Fruit fly (Drosophila melanogaster) whole organism, embryonic: ENCODE data around the gene mat.
"Not testable (repeated sequence)": the region's sequence is repeated elsewhere in the genome, so short reads cannot be mapped to it uniquely, and the experiment has no call there.

Experiments
- Abd-B ChIP-seq: fragments of 200-800 bp; sonication (Bioruptor generic); optimal IDR thresholded peaks from 2 replicates; lab custom pipeline; 2018; ENCODE audit warnings: missing biosample characterization, mild to moderate bottlenecking, missing genetic modification characterization, moderate library complexity
- Bgb ChIP-seq: fragments of 200-800 bp; sonication (Bioruptor generic); IDR thresholded peaks from 2 replicates; pipeline ENCODE4 v1.3.6; 2022; ENCODE audit warnings: missing biosample characterization, missing genetic modification characterization; ENCODE audit not compliant: partially characterized antibody
- CG10274 ChIP-seq: fragments of 200-800 bp; sonication (Bioruptor generic); optimal IDR thresholded peaks from 3 replicates; lab custom pipeline; 2017; ENCODE audit warnings: missing biosample characterization, mild to moderate bottlenecking, missing genetic modification characterization
- CG10431 ChIP-seq: fragments of 200-800 bp; sonication (Bioruptor generic); optimal IDR thresholded peaks from 3 replicates; lab custom pipeline; 2018; ENCODE audit warnings: missing biosample characterization, mild to moderate bottlenecking, missing genetic modification characterization
- CG10979 ChIP-seq: fragments of 200-800 bp; sonication (Bioruptor generic); optimal IDR thresholded peaks from 2 replicates; lab custom pipeline; 2018; ENCODE audit warnings: missing biosample characterization, mild to moderate bottlenecking, missing genetic modification characterization, moderate library complexity
- CG11085 ChIP-seq: fragments of 200-800 bp; sonication (Bioruptor generic); IDR thresholded peaks from 2 replicates; pipeline ENCODE4 v1.3.6; 2022; ENCODE audit warnings: missing biosample characterization, missing genetic modification characterization
- CG11247 ChIP-seq: fragments of 200-800 bp; sonication (Bioruptor generic); IDR thresholded peaks from 2 replicates; pipeline ENCODE4 v1.3.6; 2022; ENCODE audit warnings: missing biosample characterization, missing genetic modification characterization
- CG11723 ChIP-seq: fragments of 200-800 bp; sonication (Bioruptor generic); optimal IDR thresholded peaks from 2 replicates; lab custom pipeline; 2017; ENCODE audit warnings: missing biosample characterization, mild to moderate bottlenecking, missing genetic modification characterization
- CG12155 ChIP-seq: fragments of 200-800 bp; sonication (Bioruptor generic); optimal IDR thresholded peaks from 3 replicates; lab custom pipeline; 2016; ENCODE audit warnings: missing biosample characterization, missing genetic modification characterization
- CG12659 ChIP-seq: fragments of 200-800 bp; sonication (Bioruptor generic); optimal IDR thresholded peaks from 3 replicates; lab custom pipeline; 2017; ENCODE audit warnings: mild to moderate bottlenecking, missing biosample characterization, missing genetic modification reagents, missing genetic modification characterization
- CG12744 ChIP-seq: fragments of 200-800 bp; sonication (Bioruptor generic); optimal IDR thresholded peaks from 2 replicates; lab custom pipeline; 2016; ENCODE audit warnings: missing biosample characterization, missing genetic modification characterization
- CG15514 ChIP-seq: fragments of 200-800 bp; sonication (Bioruptor generic); optimal IDR thresholded peaks from 3 replicates; lab custom pipeline; 2017; ENCODE audit warnings: missing biosample characterization, missing genetic modification characterization, mild to moderate bottlenecking, moderate library complexity, missing genetic modification reagents
- CG17359 ChIP-seq: fragments of 200-800 bp; sonication (Bioruptor generic); optimal IDR thresholded peaks from 3 replicates; lab custom pipeline; 2018; ENCODE audit warnings: missing biosample characterization, mild to moderate bottlenecking, missing genetic modification characterization, moderate library complexity
- CG30403 ChIP-seq: fragments of 200-800 bp; sonication (Bioruptor generic); optimal IDR thresholded peaks from 3 replicates; lab custom pipeline; 2016; ENCODE audit warnings: missing biosample characterization, missing genetic modification characterization
- CG3838 ChIP-seq: fragments of 200-800 bp; sonication (Bioruptor generic); optimal IDR thresholded peaks from 3 replicates; lab custom pipeline; 2016; ENCODE audit warnings: missing biosample characterization, missing genetic modification characterization
- CG4360 ChIP-seq: fragments of 200-800 bp; sonication (Bioruptor generic); IDR thresholded peaks from 2 replicates; pipeline ENCODE4 v1.3.6; 2022; ENCODE audit warnings: missing biosample characterization, missing genetic modification characterization
- CG6765 ChIP-seq: fragments of 200-800 bp; sonication (Bioruptor generic); optimal IDR thresholded peaks from 3 replicates; lab custom pipeline; 2017; ENCODE audit warnings: missing biosample characterization, mild to moderate bottlenecking, missing genetic modification characterization
- CG8089 ChIP-seq: fragments of 200-800 bp; sonication (Bioruptor generic); optimal IDR thresholded peaks from 3 replicates; lab custom pipeline; 2016; ENCODE audit warnings: missing biosample characterization, missing genetic modification characterization
- CTCF ChIP-seq: fragments of 200-800 bp; sonication (Bioruptor generic); optimal IDR thresholded peaks from 2 replicates; lab custom pipeline; 2017; ENCODE audit warnings: missing biosample characterization, mild to moderate bottlenecking, missing genetic modification characterization, moderate library complexity
- Doc2 ChIP-seq: fragments of 200-800 bp; sonication (Bioruptor generic); IDR thresholded peaks from 2 replicates; pipeline ENCODE4 v1.3.6; 2022; ENCODE audit warnings: missing biosample characterization, missing genetic modification characterization
- H2.0 ChIP-seq: fragments of 200-800 bp; sonication (Bioruptor generic); IDR thresholded peaks from 2 replicates; pipeline ENCODE4 v1.3.6; 2022; ENCODE audit warnings: missing biosample characterization, missing genetic modification characterization
- Nf-YB ChIP-seq: fragments of 200-800 bp; sonication (Bioruptor generic); optimal IDR thresholded peaks from 3 replicates; lab custom pipeline; 2019; ENCODE audit warnings: missing biosample characterization, mild to moderate bottlenecking, missing genetic modification characterization, moderate library complexity
- Poxn ChIP-seq: fragments of 200-800 bp; sonication (Bioruptor generic); IDR thresholded peaks from 2 replicates; pipeline ENCODE4 v1.3.6; 2022; ENCODE audit warnings: missing biosample characterization, missing genetic modification characterization
- Ssrp ChIP-seq: fragments of 200-800 bp; sonication (Bioruptor generic); optimal IDR thresholded peaks from 2 replicates; lab custom pipeline; 2018; ENCODE audit warnings: missing biosample characterization, mild to moderate bottlenecking, missing genetic modification characterization, moderate library complexity
- TFAM ChIP-seq: fragments of 200-800 bp; sonication (Bioruptor generic); optimal IDR thresholded peaks from 2 replicates; lab custom pipeline; 2017; ENCODE audit warnings: missing biosample characterization, missing genetic modification characterization, inconsistent platforms
- ac ChIP-seq: fragments of 200-800 bp; sonication (Bioruptor generic); optimal IDR thresholded peaks from 3 replicates; lab custom pipeline; 2017; ENCODE audit warnings: missing biosample characterization, mild to moderate bottlenecking, missing genetic modification characterization
- al ChIP-seq: fragments of 200-800 bp; sonication (Bioruptor generic); IDR thresholded peaks from 2 replicates; pipeline ENCODE4 v1.3.6; 2022; ENCODE audit warnings: missing biosample characterization, missing genetic modification characterization
- az2 ChIP-seq: fragments of 200-800 bp; sonication (Bioruptor generic); optimal IDR thresholded peaks from 3 replicates; lab custom pipeline; 2016; ENCODE audit warnings: missing biosample characterization, missing genetic modification characterization
- bcd ChIP-seq: fragments of 200-800 bp; sonication (Bioruptor generic); optimal IDR thresholded peaks from 2 replicates; lab custom pipeline; 2017; ENCODE audit warnings: missing biosample characterization, mild to moderate bottlenecking, missing genetic modification characterization
- chif ChIP-seq, 2 experiments: fragments of 200-800 bp; sonication (Bioruptor generic); optimal IDR thresholded peaks; 3 replicates each; lab custom pipeline; 2016; ENCODE audit warnings: missing biosample characterization in 2 of 2, missing genetic modification characterization in 2 of 2
- disco-r ChIP-seq: fragments of 200-800 bp; sonication (Bioruptor generic); optimal IDR thresholded peaks from 2 replicates; lab custom pipeline; 2016; ENCODE audit warnings: missing biosample characterization, missing genetic modification characterization
- dm ChIP-seq: fragments of 200-800 bp; sonication (Bioruptor generic); optimal IDR thresholded peaks from 3 replicates; lab custom pipeline; 2016; ENCODE audit warnings: missing biosample characterization, missing genetic modification characterization
- esg ChIP-seq: fragments of 200-800 bp; sonication (Bioruptor generic); conservative IDR thresholded peaks from 2 replicates; pipeline ENCODE4 v1.3.6; 2022; ENCODE audit warnings: missing biosample characterization, missing genetic modification characterization
- ftz-f1 ChIP-seq: fragments of 200-800 bp; sonication (Bioruptor generic); optimal IDR thresholded peaks from 2 replicates; lab custom pipeline; 2016; ENCODE audit warnings: missing biosample characterization, missing genetic modification characterization
- gcm2 ChIP-seq: fragments of 200-800 bp; sonication (Bioruptor generic); optimal IDR thresholded peaks from 2 replicates; lab custom pipeline; 2016; ENCODE audit warnings: missing biosample characterization, missing genetic modification characterization
- h ChIP-seq: fragments of >200 bp; optimal IDR thresholded peaks from 2 replicates; lab custom pipeline; 2017
- ham ChIP-seq: fragments of 200-800 bp; sonication (Bioruptor generic); IDR thresholded peaks from 2 replicates; pipeline ENCODE4 v1.3.6; 2022; ENCODE audit warnings: missing biosample characterization, missing genetic modification characterization
- kay ChIP-seq: fragments of 200-800 bp; sonication (Bioruptor generic); optimal IDR thresholded peaks from 2 replicates; lab custom pipeline; 2016; ENCODE audit warnings: missing biosample characterization, missing genetic modification characterization
- ken ChIP-seq: fragments of 200-800 bp; sonication (Bioruptor generic); IDR thresholded peaks from 3 replicates; pipeline ENCODE4 v1.3.6; 2022; ENCODE audit warnings: missing biosample characterization, missing genetic modification characterization
- knrl ChIP-seq: fragments of 200-800 bp; sonication (Bioruptor generic); IDR thresholded peaks from 3 replicates; pipeline ENCODE4 v1.3.6; 2022; ENCODE audit warnings: missing biosample characterization, missing genetic modification characterization; ENCODE audit not compliant: partially characterized antibody
- lab ChIP-seq: fragments of 200-800 bp; sonication (Bioruptor generic); optimal IDR thresholded peaks from 3 replicates; lab custom pipeline; 2017; ENCODE audit warnings: missing biosample characterization, missing genetic modification characterization, mild to moderate bottlenecking, moderate library complexity, missing genetic modification reagents
- pho ChIP-seq: fragments of 200-800 bp; sonication (Bioruptor generic); optimal IDR thresholded peaks from 2 replicates; lab custom pipeline; 2016; ENCODE audit warnings: missing biosample characterization, missing genetic modification characterization
- pita ChIP-seq: fragments of 200-800 bp; sonication (Bioruptor generic); optimal IDR thresholded peaks from 2 replicates; lab custom pipeline; 2017; ENCODE audit warnings: missing biosample characterization, mild to moderate bottlenecking, missing genetic modification characterization
- vfl ChIP-seq: fragments of 200-800 bp; sonication (Bioruptor generic); optimal IDR thresholded peaks from 2 replicates; lab custom pipeline; 2016; ENCODE audit warnings: missing biosample characterization, missing genetic modification characterization
- zfh1 ChIP-seq: fragments of 200-800 bp; sonication (Bioruptor generic); IDR thresholded peaks from 3 replicates; pipeline ENCODE4 v1.3.6; 2022; ENCODE audit warnings: missing biosample characterization, missing genetic modification characterization

mat gene

DNA sequence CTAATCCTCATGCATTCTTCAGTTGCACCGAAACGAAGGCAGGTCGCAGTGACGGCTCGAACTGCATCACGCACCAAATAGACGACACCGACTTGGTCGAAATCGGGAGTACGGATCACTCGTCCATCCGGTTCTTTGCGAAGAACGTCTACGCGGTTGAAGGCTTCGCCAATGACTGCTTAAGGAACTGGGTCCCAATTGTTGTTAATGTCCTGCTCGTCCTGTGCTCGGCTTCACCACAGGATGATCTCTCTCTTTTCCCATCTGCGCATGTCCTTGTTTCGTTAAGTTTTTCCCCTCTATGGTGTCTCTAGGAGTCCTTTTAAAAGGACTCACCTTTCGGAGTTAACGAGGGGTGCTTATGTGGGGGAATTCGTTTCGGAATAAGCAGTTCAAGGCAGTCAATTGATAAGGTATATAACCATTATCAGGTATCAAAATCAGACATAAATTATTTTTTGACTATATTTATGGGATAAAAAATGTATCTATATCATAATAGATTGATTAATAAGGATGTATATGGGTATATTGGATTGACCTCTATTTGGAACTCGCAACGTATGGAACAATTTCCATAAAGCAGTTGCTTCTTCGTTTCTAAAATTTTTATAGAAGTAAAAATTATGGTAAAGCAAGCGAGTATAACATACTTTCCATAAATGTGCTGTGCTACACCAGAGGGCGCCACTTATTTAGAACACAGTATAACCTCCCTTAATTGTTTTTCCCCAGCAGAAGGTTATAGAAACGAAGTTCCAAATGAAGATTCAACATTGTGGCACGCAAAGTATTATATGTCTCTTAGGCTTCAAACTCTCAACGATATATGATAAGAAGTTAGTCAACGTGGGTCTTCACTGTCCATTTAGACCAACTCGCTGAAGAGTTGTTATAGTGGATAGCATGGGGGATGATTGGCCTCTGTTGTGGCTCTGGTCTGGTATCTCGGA, 45.4 kb upstream of the mat start, which contains the start of gene dpr20 (continued):
- TF ChIP-seq CG10274 (GFP tag; lab: Kevin White, UChicago) (peak; percentile 41), Doc2 (GFP tag; lab: Robert Waterston, UW) (no peak), bcd (GFP tag; lab: Kevin White, UChicago) (peak; percentile 64), dm (peak; percentile 15), CG11247 (GFP tag; lab: Robert Waterston, UW) (peak; percentile 87), lab (peak; percentile 94), CG4360 (GFP tag; lab: Robert Waterston, UW) (peak; percentile 52), vfl (GFP tag; lab: Kevin White, UChicago) (peak; percentile 63), Nf-YB (GFP tag; lab: Kevin White, UChicago) (peak; percentile 21), h (lab: Kevin White, UChicago) (no peak), CG11723 (GFP tag; lab: Kevin White, UChicago) (peak; percentile 4)
- TF ChIP-seq, all 482 proteins: peak for 361

DNA sequence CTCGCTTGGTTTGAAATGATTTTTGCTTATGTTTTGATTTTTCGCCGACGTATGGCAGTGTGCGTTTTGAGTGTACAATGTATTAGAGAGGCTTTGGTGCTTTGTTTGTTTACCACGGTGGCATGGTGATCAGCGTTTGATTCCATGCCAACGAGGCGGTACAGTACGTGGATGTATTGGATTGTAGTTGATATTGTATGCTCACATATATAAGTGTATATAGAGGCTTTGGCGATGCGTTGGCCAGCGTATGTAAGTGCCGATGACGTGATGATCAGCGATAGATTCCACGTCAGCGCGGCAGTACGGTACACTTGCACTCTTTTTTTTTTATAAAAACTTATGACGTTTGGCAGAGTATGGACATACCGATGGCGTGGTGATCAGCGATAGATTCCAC, 37.6 kb upstream of the mat start, which contains the start of gene CG12502:
TSS of gene CG12502 (plus strand) at position 301 of the 400 bp plus-strand sequence.
- TF ChIP-seq ac (GFP tag; lab: Kevin White, UChicago); al (GFP tag; lab: Robert Waterston, UW); CG12744 (GFP tag; lab: Kevin White, UChicago): not testable (repeated sequence)

DNA sequence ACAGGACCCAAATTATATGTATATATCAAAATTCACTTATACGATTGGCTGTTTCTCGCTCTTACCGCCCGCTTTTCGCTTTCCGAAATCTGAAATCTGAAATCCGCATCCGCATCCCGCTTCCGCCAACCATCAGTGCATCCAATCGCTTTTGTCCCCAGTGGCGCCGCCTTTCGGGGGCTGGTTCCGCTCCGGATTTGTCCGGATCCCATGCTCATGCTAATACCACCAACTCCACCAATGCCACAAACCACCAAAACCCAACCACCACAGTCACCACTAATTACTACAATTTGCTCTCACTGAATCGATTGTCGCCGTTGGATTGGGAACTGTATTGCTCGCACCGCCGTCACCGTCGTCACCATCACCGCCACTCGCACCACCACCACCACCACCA, 33.9 kb upstream of the mat start:
- TF ChIP-seq H2.0 (GFP tag; lab: Robert Waterston, UW), result no peak
- peak; percentile 88 for TF ChIP-seq CG15514
- no peak for TF ChIP-seq Abd-B (GFP tag; lab: Kevin White, UChicago)
- TF ChIP-seq pita (GFP tag; lab: Kevin White, UChicago), result peak; percentile 18
- no peak for TF ChIP-seq ftz-f1 (GFP tag; lab: Kevin White, UChicago)
- no peak for TF ChIP-seq CG3838 (GFP tag; lab: Kevin White, UChicago)
- peak; percentile 88 for TF ChIP-seq CTCF (GFP tag; lab: Kevin White, UChicago)

- TF ChIP-seq esg (no peak), CG12659 (GFP tag; lab: Kevin White, UChicago) (peak; percentile 58), ken (GFP tag; lab: Robert Waterston, UW) (no peak), CG6765 (GFP tag; lab: Kevin White, UChicago) (no peak), az2 (GFP tag; lab: Kevin White, UChicago) (no peak), Ssrp (tag; lab: Kevin White, UChicago) (no peak), CG12155 (GFP tag; lab: Kevin White, UChicago) (peak; percentile 1), ham (GFP tag; lab: Robert Waterston, UW) (no peak), kay (no peak), Bgb (GFP tag; lab: Robert Waterston, UW) (peak; percentile 82), TFAM (GFP tag; lab: Kevin White, UChicago) (no peak), CG8089 (GFP tag; lab: Kevin White, UChicago) (no peak), Poxn (GFP tag; lab: Robert Waterston, UW) (no peak), CG10431 (no peak), gcm2 (GFP tag; lab: Kevin White, UChicago) (no peak), pho (GFP tag; lab: Kevin White, UChicago) (no peak), CG17359 (no peak), disco-r (GFP tag; lab: Kevin White, UChicago) (no peak), knrl (GFP tag; lab: Robert Waterston, UW) (peak; percentile 73), zfh1 (GFP tag; lab: Robert Waterston, UW) (no peak), chif (GFP tag; optimal IDR thresholded peaks at IDR 0.05; lab: Kevin White, UChicago) (no peak), CG10979 (no peak), CG30403 (no peak), CG11723 (GFP tag; lab: Kevin White, UChicago) (no peak), CG11085 (no peak)
Observed at dm6 chr3L:871713-872112, 31.0 kb upstream of the mat start, which contains the start of gene Usp10. TSS of gene Usp10 (plus strand) at chr3L:871899.
